Worm (Caenorhabditis elegans) whole organism, mixed stage, embryonic: ENCODE measurements around the gene madf-5.
A peak's percentile ranks its signal among the peaks of the same experiment; 100 is the strongest.

ENCODE experiments used
- bed-3 ChIP-seq: fragments of 200-800 bp; sonication (Bioruptor generic); optimal IDR thresholded peaks from 3 replicates; lab custom pipeline; 2018; ENCODE audit warnings: mild to moderate bottlenecking, missing genetic modification characterization, moderate library complexity, missing compliant biosample characterization
- blmp-1 ChIP-seq: fragments of 150-350 bp; optimal IDR thresholded peaks from 2 replicates; lab custom pipeline; 2014; ENCODE audit warnings: missing biosample characterization, missing genetic modification characterization
- ceh-39 ChIP-seq: fragments of 150-350 bp; optimal IDR thresholded peaks from 2 replicates; lab custom pipeline; 2014; ENCODE audit warnings: missing biosample characterization, missing genetic modification characterization
- ceh-43 ChIP-seq: fragments of 200-800 bp; sonication (Bioruptor generic); optimal IDR thresholded peaks from 2 replicates; lab custom pipeline; 2018; ENCODE audit warnings: mild to moderate bottlenecking, missing genetic modification characterization, moderate library complexity, missing compliant biosample characterization
- cnd-1 ChIP-seq: fragments of 200-800 bp; sonication (Bioruptor generic); optimal IDR thresholded peaks from 2 replicates; lab custom pipeline; 2018; ENCODE audit warnings: mild to moderate bottlenecking, missing genetic modification characterization, missing compliant biosample characterization
- drap-1 ChIP-seq: fragments of 200-800 bp; sonication (Bioruptor generic); optimal IDR thresholded peaks from 3 replicates; lab custom pipeline; 2018; ENCODE audit warnings: mild to moderate bottlenecking, missing genetic modification characterization, missing compliant biosample characterization
- elt-1 ChIP-seq: sonication (generic microtip); optimal IDR thresholded peaks from 2 replicates; lab custom pipeline; 2017; ENCODE audit warnings: missing genetic modification characterization, mild to moderate bottlenecking, missing compliant biosample characterization, antibody characterized with exemption, moderate library complexity, borderline replicate concordance; ENCODE audit not compliant: insufficient read depth
- elt-3 ChIP-seq: fragments of 150-350 bp; optimal IDR thresholded peaks from 2 replicates; lab custom pipeline; 2014; ENCODE audit warnings: missing biosample characterization, missing genetic modification characterization
- flh-1 ChIP-seq: fragments of 200-800 bp; sonication (Bioruptor generic); optimal IDR thresholded peaks from 2 replicates; lab custom pipeline; 2018; ENCODE audit warnings: mild to moderate bottlenecking, missing genetic modification characterization, moderate library complexity, missing compliant biosample characterization
- ham-2 ChIP-seq: fragments of 200-800 bp; sonication (Bioruptor generic); optimal IDR thresholded peaks from 2 replicates; lab custom pipeline; 2018; ENCODE audit warnings: mild to moderate bottlenecking, missing genetic modification characterization, missing compliant biosample characterization
- hlh-1 ChIP-seq: fragments of 150-350 bp; optimal IDR thresholded peaks from 2 replicates; lab custom pipeline; 2014; ENCODE audit warnings: missing biosample characterization, missing genetic modification reagents, missing genetic modification characterization
- lin-13 ChIP-seq: fragments of 150-350 bp; optimal IDR thresholded peaks from 2 replicates; lab custom pipeline; 2014; ENCODE audit warnings: missing biosample characterization, missing genetic modification characterization
- lin-32 ChIP-seq: fragments of 200-800 bp; sonication (Bioruptor generic); optimal IDR thresholded peaks from 2 replicates; lab custom pipeline; 2018; ENCODE audit warnings: mild to moderate bottlenecking, missing genetic modification characterization, missing compliant biosample characterization
- lsy-2 ChIP-seq: fragments of 150-350 bp; optimal IDR thresholded peaks from 2 replicates; lab custom pipeline; 2014; ENCODE audit warnings: missing biosample characterization, missing genetic modification characterization
- mab-5 ChIP-seq: fragments of 150-350 bp; optimal IDR thresholded peaks from 2 replicates; lab custom pipeline; 2014; ENCODE audit warnings: missing biosample characterization, missing genetic modification characterization
- mls-2 ChIP-seq: sonication (generic microtip); optimal IDR thresholded peaks from 2 replicates; lab custom pipeline; 2016; ENCODE audit warnings: mild to moderate bottlenecking, missing genetic modification characterization, moderate library complexity, missing compliant biosample characterization
- nhr-12 ChIP-seq: fragments of 150-350 bp; optimal IDR thresholded peaks from 2 replicates; lab custom pipeline; 2014; ENCODE audit warnings: missing biosample characterization, missing genetic modification characterization
- nhr-2 ChIP-seq: fragments of 150-350 bp; optimal IDR thresholded peaks from 2 replicates; lab custom pipeline; 2014; ENCODE audit warnings: missing biosample characterization, missing genetic modification characterization
- nhr-237 ChIP-seq: fragments of 150-350 bp; optimal IDR thresholded peaks from 2 replicates; lab custom pipeline; 2014; ENCODE audit warnings: missing biosample characterization, missing genetic modification characterization
- nhr-28 ChIP-seq: fragments of 150-350 bp; optimal IDR thresholded peaks from 2 replicates; lab custom pipeline; 2014; ENCODE audit warnings: missing biosample characterization, missing genetic modification characterization
- nhr-76 ChIP-seq: sonication (generic microtip); optimal IDR thresholded peaks from 2 replicates; lab custom pipeline; 2017; ENCODE audit warnings: missing biosample characterization, missing genetic modification characterization
- pha-4 ChIP-seq: fragments of 150-350 bp; optimal IDR thresholded peaks from 2 replicates; lab custom pipeline; 2018; ENCODE audit warnings: missing biosample characterization, missing genetic modification reagents, missing genetic modification characterization
- sem-2 ChIP-seq: fragments of 200-800 bp; sonication (Bioruptor generic); optimal IDR thresholded peaks from 2 replicates; lab custom pipeline; 2018; ENCODE audit warnings: mild to moderate bottlenecking, missing genetic modification characterization, missing compliant biosample characterization
- sptf-1 ChIP-seq: sonication (generic microtip); optimal IDR thresholded peaks from 2 replicates; lab custom pipeline; 2017; ENCODE audit warnings: mild to moderate bottlenecking, missing genetic modification characterization, moderate library complexity, missing compliant biosample characterization
- tbx-8 ChIP-seq: fragments of 200-800 bp; sonication (Bioruptor generic); optimal IDR thresholded peaks from 2 replicates; lab custom pipeline; 2018; ENCODE audit warnings: mild to moderate bottlenecking, missing genetic modification characterization, moderate library complexity, missing compliant biosample characterization
- unc-39 ChIP-seq: fragments of 150-350 bp; optimal IDR thresholded peaks from 2 replicates; lab custom pipeline; 2014; ENCODE audit warnings: missing biosample characterization, missing genetic modification characterization
- unc-62 ChIP-seq: fragments of 150-350 bp; optimal IDR thresholded peaks from 2 replicates; lab custom pipeline; 2014; ENCODE audit warnings: missing biosample characterization, missing genetic modification reagents, missing genetic modification characterization
- ztf-11 ChIP-seq: fragments of 150-350 bp; optimal IDR thresholded peaks from 2 replicates; lab custom pipeline; 2014; ENCODE audit warnings: missing biosample characterization, missing genetic modification characterization

madf-5 gene

ce11 chrII:14611307-14611706, 37.9 kb downstream of the madf-5 start:
- peak; percentile 52 for TF ChIP-seq elt-1 (tag; lab: Kevin White, UChicago)
- no peak for TF ChIP-seq mab-5
- TF ChIP-seq ham-2: peak; percentile 31

ce11 chrII:14615735-14616134, 42.3 kb downstream of the madf-5 start, which contains the start of gene mltn-9:
Gene mltn-9 (plus strand): TSS chrII:14616035.
- no peak for TF ChIP-seq nhr-76 (tag; lab: Kevin White, UChicago)
- TF ChIP-seq nhr-237: no peak
- TF ChIP-seq tbx-8 (GFP tag; lab: Kevin White, UChicago): no peak
- TF ChIP-seq, all 35 proteins: peak for 0

ce11 chrII:14616402-14616801, 43.0 kb downstream of the madf-5 start:
- TF ChIP-seq hlh-1 (tag; lab: Kevin White, UChicago): no peak
- TF ChIP-seq flh-1 (GFP tag; lab: Kevin White, UChicago): no peak
- TF ChIP-seq sem-2 (GFP tag; lab: Kevin White, UChicago): no peak
- TF ChIP-seq ceh-39: no peak
- TF ChIP-seq unc-39 (tag; lab: Kevin White, UChicago): no peak
- no peak for TF ChIP-seq nhr-2 (tag; lab: Kevin White, UChicago)
- no peak for TF ChIP-seq sptf-1 (tag; lab: Kevin White, UChicago)
- TF ChIP-seq nhr-28 (tag; lab: Kevin White, UChicago): no peak
- TF ChIP-seq nhr-12 (tag; lab: Kevin White, UChicago): no peak
- no peak for TF ChIP-seq bed-3 (GFP tag; lab: Kevin White, UChicago)
- TF ChIP-seq elt-3 (tag; lab: Kevin White, UChicago): no peak
- TF ChIP-seq elt-1 (tag; lab: Kevin White, UChicago): no peak
- TF ChIP-seq lsy-2 (tag; lab: Kevin White, UChicago): no peak
- no peak for TF ChIP-seq ztf-11
- no peak for TF ChIP-seq ham-2

- TF ChIP-seq lin-13 (tag; lab: Kevin White, UChicago): no peak
- no peak for TF ChIP-seq ceh-43 (GFP tag; lab: Kevin White, UChicago)
- TF ChIP-seq pha-4 (tag; lab: Kevin White, UChicago): no peak
- no peak for TF ChIP-seq lsy-2 (tag; lab: Kevin White, UChicago)
- no peak for TF ChIP-seq mab-5
These were observed 43.5 kb downstream of the madf-5 start for ce11 chrII:14616927-14617326.

ce11 chrII:14618158-14618557, 44.7 kb downstream of the madf-5 start:
- no peak for TF ChIP-seq nhr-237
- TF ChIP-seq nhr-76 (tag; lab: Kevin White, UChicago): no peak
- TF ChIP-seq hlh-1 (tag; lab: Kevin White, UChicago): no peak
- no peak for TF ChIP-seq lsy-2 (tag; lab: Kevin White, UChicago)
- TF ChIP-seq blmp-1 (tag; lab: Kevin White, UChicago): no peak
- TF ChIP-seq ztf-11: no peak

- TF ChIP-seq nhr-2 (tag; lab: Kevin White, UChicago): no peak
- TF ChIP-seq unc-62 (GFP tag; lab: Kevin White, UChicago): no peak
- no peak for TF ChIP-seq tbx-8 (GFP tag; lab: Kevin White, UChicago)
- TF ChIP-seq bed-3 (GFP tag; lab: Kevin White, UChicago): no peak
- no peak for TF ChIP-seq lin-13 (tag; lab: Kevin White, UChicago)
- no peak for TF ChIP-seq drap-1
- no peak for TF ChIP-seq cnd-1 (tag; lab: Kevin White, UChicago)
- TF ChIP-seq ceh-39: no peak
- no peak for TF ChIP-seq lin-32
- TF ChIP-seq sem-2 (GFP tag; lab: Kevin White, UChicago): no peak
- TF ChIP-seq mls-2: no peak
- no peak for TF ChIP-seq ztf-11
- TF ChIP-seq mab-5: no peak
These were observed 45.3 kb downstream of the madf-5 start for ce11 chrII:14618764-14619163.

- no peak for TF ChIP-seq lin-13 (tag; lab: Kevin White, UChicago)
These were observed 46.4 kb downstream of the madf-5 start for ce11 chrII:14619806-14620205.
